Fruit fly (Drosophila melanogaster) whole organism, wandering third instar larva: Measurements from ENCODE around the gene NHP2.

ENCODE experiments used
- Abd-B ChIP-seq: fragments of >200 bp; optimal IDR thresholded peaks from 2 replicates; lab custom pipeline; 2017; ENCODE audit warnings: missing biosample characterization, missing genetic modification characterization
- CG32264 ChIP-seq: fragments of 200-800 bp; sonication (Bioruptor generic); optimal IDR thresholded peaks from 2 replicates; lab custom pipeline; 2016; ENCODE audit warnings: missing biosample characterization, missing genetic modification characterization
- CG9705 ChIP-seq: fragments of 200-800 bp; sonication (Bioruptor generic); optimal IDR thresholded peaks from 2 replicates; lab custom pipeline; 2018; ENCODE audit warnings: missing biosample characterization, mild to moderate bottlenecking, missing genetic modification characterization
- CrebA ChIP-seq: fragments of 200-800 bp; sonication (Bioruptor generic); optimal IDR thresholded peaks from 2 replicates; lab custom pipeline; 2016; ENCODE audit warnings: missing biosample characterization, mild to moderate bottlenecking, missing genetic modification characterization, borderline replicate concordance
- Dfd ChIP-seq: fragments of >200 bp; optimal IDR thresholded peaks from 2 replicates; lab custom pipeline; 2017; ENCODE audit warnings: missing biosample characterization, missing genetic modification characterization
- Dif ChIP-seq: fragments of 200-275, 200-300 bp; sonication (Bioruptor generic); optimal IDR thresholded peaks from 2 replicates; lab custom pipeline; 2018; ENCODE audit warnings: missing biosample characterization, missing genetic modification characterization; ENCODE audit not compliant: partially characterized antibody
- HLH106 ChIP-seq: fragments of 200-800 bp; optimal IDR thresholded peaks from 3 replicates; lab custom pipeline; 2019; ENCODE audit warnings: missing biosample characterization, mild to moderate bottlenecking, missing genetic modification characterization, moderate library complexity
- Hnf4 ChIP-seq: fragments of 200-800 bp; sonication (Bioruptor generic); optimal IDR thresholded peaks from 2 replicates; lab custom pipeline; 2016; ENCODE audit warnings: missing biosample characterization, mild to moderate bottlenecking, missing genetic modification characterization
- Hr78 ChIP-seq: fragments of >200 bp; optimal IDR thresholded peaks from 2 replicates; lab custom pipeline; 2017; ENCODE audit warnings: missing biosample characterization, missing genetic modification characterization
- Hr83 ChIP-seq: fragments of 200-300 bp; sonication (Bioruptor generic); optimal IDR thresholded peaks from 2 replicates; lab custom pipeline; 2016; ENCODE audit warnings: missing biosample characterization, mild to moderate bottlenecking, missing genetic modification characterization, moderate library complexity; ENCODE audit not compliant: poor library complexity, severe bottlenecking
- Jra ChIP-seq: sonication (Bioruptor generic); optimal IDR thresholded peaks from 2 replicates; lab custom pipeline; 2016; ENCODE audit warnings: missing biosample characterization, missing genetic modification characterization
- Mio ChIP-seq: sonication (Bioruptor generic); optimal IDR thresholded peaks from 2 replicates; lab custom pipeline; 2016; ENCODE audit warnings: missing biosample characterization, missing genetic modification characterization
- N ChIP-seq: fragments of >200 bp; optimal IDR thresholded peaks from 2 replicates; lab custom pipeline; 2018; ENCODE audit warnings: missing biosample characterization, missing external identifiers, missing genetic modification characterization
- OdsH ChIP-seq: fragments of 200-800 bp; sonication (Bioruptor generic); optimal IDR thresholded peaks from 2 replicates; lab custom pipeline; 2016; ENCODE audit warnings: missing biosample characterization, mild to moderate bottlenecking, missing genetic modification characterization
- Rel ChIP-seq, 2 experiments: fragments of 200-800 bp; sonication (Bioruptor generic) in 1 of 2; optimal IDR thresholded peaks; 2 replicates in 1 of 2; 3 replicates in 1 of 2; lab custom pipeline; 2016 to 2019; ENCODE audit warnings: mild to moderate bottlenecking in 2 of 2, missing biosample characterization in 2 of 2, missing genetic modification characterization in 2 of 2, moderate library complexity in 1 of 2
- Sp1 ChIP-seq: fragments of 200-800 bp; sonication (Bioruptor generic); optimal IDR thresholded peaks from 3 replicates; lab custom pipeline; 2019; ENCODE audit warnings: missing biosample characterization, mild to moderate bottlenecking, missing genetic modification characterization, moderate library complexity
- Vsx2 ChIP-seq: fragments of 200-300, 225-300 bp; sonication (Bioruptor generic); optimal IDR thresholded peaks from 2 replicates; lab custom pipeline; 2018; ENCODE audit warnings: missing biosample characterization, missing genetic modification characterization; ENCODE audit not compliant: partially characterized antibody
- br ChIP-seq: fragments of 200-800 bp; sonication (Bioruptor generic); optimal IDR thresholded peaks from 2 replicates; lab custom pipeline; 2016; ENCODE audit warnings: missing biosample characterization, missing genetic modification characterization
- brk ChIP-seq: fragments of 200-800 bp; sonication (Bioruptor generic); optimal IDR thresholded peaks from 2 replicates; lab custom pipeline; 2016; ENCODE audit warnings: missing biosample characterization, mild to moderate bottlenecking, missing genetic modification characterization
- dl ChIP-seq, 2 experiments: fragments of 175-275, 200-275 bp in 1 of 2; fragments of 200-275 bp in 1 of 2; sonication (Bioruptor generic); optimal IDR thresholded peaks; lab custom pipeline; 2018; ENCODE audit warnings: mild to moderate bottlenecking in 2 of 2, missing biosample characterization in 2 of 2, missing genetic modification characterization in 2 of 2, moderate library complexity in 2 of 2; ENCODE audit not compliant: partially characterized antibody in 2 of 2, insufficient read depth in 1 of 2
- dsf ChIP-seq: sonication (Bioruptor generic); optimal IDR thresholded peaks from 2 replicates; lab custom pipeline; 2016; ENCODE audit warnings: missing biosample characterization, missing genetic modification characterization, borderline replicate concordance
- ey ChIP-seq: fragments of 200-800 bp; sonication (Bioruptor generic); optimal IDR thresholded peaks from 2 replicates; lab custom pipeline; 2016; ENCODE audit warnings: missing biosample characterization, missing genetic modification characterization
- foxo ChIP-seq, 2 experiments: fragments of 200-800 bp; sonication (Bioruptor generic); optimal IDR thresholded peaks; 2 replicates in 1 of 2; 3 replicates in 1 of 2; lab custom pipeline; 2016 to 2017; ENCODE audit warnings: missing biosample characterization in 2 of 2, missing genetic modification characterization in 2 of 2
- fru ChIP-seq: fragments of 200-800 bp; sonication (Bioruptor generic); optimal IDR thresholded peaks from 3 replicates; lab custom pipeline; 2016; ENCODE audit warnings: missing biosample characterization, mild to moderate bottlenecking, missing genetic modification characterization
- h ChIP-seq: fragments of 200-800 bp; sonication (Bioruptor generic); optimal IDR thresholded peaks from 3 replicates; lab custom pipeline; 2016; ENCODE audit warnings: missing biosample characterization, mild to moderate bottlenecking, missing genetic modification characterization
- jim ChIP-seq: fragments of 175-275, 200-325 bp; sonication (Bioruptor generic); optimal IDR thresholded peaks from 2 replicates; lab custom pipeline; 2016; ENCODE audit warnings: missing biosample characterization, mild to moderate bottlenecking, missing genetic modification characterization
- pan ChIP-seq: fragments of >200 bp; optimal IDR thresholded peaks from 2 replicates; lab custom pipeline; 2017
- psq ChIP-seq: fragments of 200-800 bp; sonication (Bioruptor generic); optimal IDR thresholded peaks from 3 replicates; lab custom pipeline; 2017; ENCODE audit warnings: missing biosample characterization, mild to moderate bottlenecking, missing genetic modification characterization, moderate library complexity
- sage ChIP-seq: fragments of 200-800 bp; sonication (Bioruptor generic); optimal IDR thresholded peaks from 2 replicates; lab custom pipeline; 2016; ENCODE audit warnings: missing biosample characterization, mild to moderate bottlenecking, missing genetic modification characterization
- sv ChIP-seq: fragments of 200-800 bp; sonication (Bioruptor generic); optimal IDR thresholded peaks from 3 replicates; lab custom pipeline; 2016; ENCODE audit warnings: missing biosample characterization, missing genetic modification characterization
- tai ChIP-seq: sonication (Bioruptor generic); optimal IDR thresholded peaks from 2 replicates; lab custom pipeline; 2016; ENCODE audit warnings: missing biosample characterization, missing genetic modification characterization
- usp ChIP-seq: fragments of >200 bp; optimal IDR thresholded peaks from 2 replicates; lab custom pipeline; 2017; ENCODE audit warnings: missing biosample characterization, missing genetic modification characterization

The NHP2 gene

dm6 chr3L:14821133-14821532 is 19.2 kb upstream of the NHP2 start:
- TF ChIP-seq Abd-B (GFP tag; lab: Kevin White, UChicago) (no peak), pan (lab: Kevin White, UChicago) (no peak), sage (no peak), ey (GFP tag; lab: Kevin White, UChicago) (no peak), Dif (GFP tag; lab: Kevin White, UChicago) (no peak), h (GFP tag; lab: Kevin White, UChicago) (no peak), sv (no peak), Mio (GFP tag; lab: Kevin White, UChicago) (no peak), br (GFP tag; lab: Kevin White, UChicago) (no peak), Dfd (GFP tag; lab: Kevin White, UChicago) (no peak), Sp1 (no peak), fru (GFP tag; lab: Kevin White, UChicago) (no peak), CrebA (no peak), Hnf4 (no peak)

DNA sequence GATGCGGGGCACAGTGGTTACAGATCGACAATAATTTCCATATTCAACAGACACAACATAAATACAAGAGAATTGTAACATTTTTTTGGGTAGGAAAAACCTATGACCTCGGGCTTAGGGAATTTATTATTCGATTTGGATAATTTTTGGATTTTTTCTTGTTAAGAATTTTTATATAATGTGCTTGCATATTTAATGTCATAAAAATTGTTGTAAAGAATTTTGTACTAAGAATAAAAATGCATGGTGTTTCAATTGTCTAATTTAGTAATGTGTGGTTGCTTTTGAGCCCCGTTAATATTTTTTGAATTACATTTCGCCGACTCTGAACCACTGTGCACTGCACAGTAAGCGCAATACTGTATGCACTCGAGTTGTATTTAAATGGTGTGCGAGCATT is 14.7 kb upstream of the NHP2 start:
- TF ChIP-seq Vsx2: no peak
- no peak for TF ChIP-seq pan (lab: Kevin White, UChicago)
- no peak for TF ChIP-seq Dfd (GFP tag; lab: Kevin White, UChicago)
- no peak for TF ChIP-seq CG9705 (GFP tag; lab: Kevin White, UChicago)
- no peak for TF ChIP-seq br (GFP tag; lab: Kevin White, UChicago)
- TF ChIP-seq jim: no peak
- no peak for TF ChIP-seq CG32264
- TF ChIP-seq OdsH (GFP tag; lab: Kevin White, UChicago): no peak
- TF ChIP-seq HLH106 (tag; lab: Kevin White, UChicago): no peak
- no peak for TF ChIP-seq usp (GFP tag; lab: Kevin White, UChicago)
- TF ChIP-seq h (GFP tag; lab: Kevin White, UChicago): no peak
- TF ChIP-seq, all 38 proteins: peak for 0

- TF ChIP-seq CrebA (no peak), Abd-B (GFP tag; lab: Kevin White, UChicago) (no peak), fru (GFP tag; lab: Kevin White, UChicago) (no peak), psq (GFP tag; lab: Kevin White, UChicago) (no peak), usp (GFP tag; lab: Kevin White, UChicago) (no peak), br (GFP tag; lab: Kevin White, UChicago) (no peak), foxo (GFP tag; optimal IDR thresholded peaks at IDR 0.05; lab: Kevin White, UChicago) (no peak), Rel (GFP tag; optimal IDR thresholded peaks at IDR 0.05; lab: Kevin White, UChicago) (no peak), Rel (tag; optimal IDR thresholded peaks at IDR 0.05; lab: Kevin White, UChicago) (no peak)
These were observed 2.8 kb upstream of the NHP2 start, which contains the start of gene CG17839 for dm6 chr3L:14804724-14805221. Gene CG17839, plus strand, starts transcription at chr3L:14805136.

- no peak for TF ChIP-seq brk (GFP tag; lab: Kevin White, UChicago)
- TF ChIP-seq Hr83 (GFP tag; lab: Kevin White, UChicago): no peak
- no peak for TF ChIP-seq fru (GFP tag; lab: Kevin White, UChicago)
- no peak for TF ChIP-seq N (GFP tag; lab: Kevin White, UChicago)
- no peak for TF ChIP-seq tai
- TF ChIP-seq Rel (GFP tag; optimal IDR thresholded peaks at IDR 0.05; lab: Kevin White, UChicago): no peak
- no peak for TF ChIP-seq Rel (tag; optimal IDR thresholded peaks at IDR 0.05; lab: Kevin White, UChicago)
- no peak for TF ChIP-seq dsf
These were observed 1.3 kb upstream of the NHP2 start, which contains the start of gene gnu for dm6 chr3L:14803236-14803635. Gene gnu, minus strand, starts transcription at chr3L:14803360.

DNA sequence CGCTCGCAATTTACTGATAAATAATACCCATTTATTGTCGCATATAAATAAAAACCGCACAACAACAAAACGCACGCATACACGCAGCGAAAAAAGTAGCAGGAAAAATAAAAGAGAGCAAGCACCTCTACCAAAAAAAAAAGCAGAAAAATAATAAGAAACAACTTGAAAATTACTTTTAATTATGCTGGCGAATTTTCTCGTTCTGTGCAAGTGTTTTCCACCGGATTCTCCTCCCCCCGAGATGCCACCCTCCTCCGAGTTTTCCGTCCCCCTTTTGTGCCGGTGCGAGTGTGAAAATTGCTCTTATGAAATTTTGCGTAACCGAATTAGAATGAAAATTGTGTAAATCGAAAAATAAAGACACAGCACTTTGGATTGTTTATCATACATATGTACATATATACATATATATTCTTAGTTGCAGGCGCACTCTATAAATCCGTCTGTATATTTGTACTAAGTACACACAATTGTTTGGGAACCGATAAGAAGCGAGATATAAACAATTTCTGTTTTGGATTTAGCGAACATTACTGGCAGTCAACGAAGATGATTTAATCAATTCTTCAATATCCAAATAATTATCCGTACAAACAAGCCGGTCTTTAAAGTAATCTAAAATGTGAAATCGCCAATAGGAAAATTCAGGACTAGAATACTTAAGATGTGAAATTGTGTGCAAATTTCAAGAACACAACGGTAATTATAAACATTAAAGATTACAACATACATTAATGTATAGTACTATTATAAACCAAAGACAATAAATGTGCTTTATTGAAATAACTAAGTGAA is 10.9 kb downstream of the NHP2 start:
- no peak for TF ChIP-seq sv
- TF ChIP-seq dsf: no peak
- TF ChIP-seq ey (GFP tag; lab: Kevin White, UChicago): no peak
- no peak for TF ChIP-seq psq (GFP tag; lab: Kevin White, UChicago)
- TF ChIP-seq Hr78 (GFP tag; lab: Kevin White, UChicago): no peak
- no peak for TF ChIP-seq dl (GFP tag; optimal IDR thresholded peaks at IDR 0.05; lab: Kevin White, UChicago; ENCODE audit: insufficient read depth in 1 of 2, partially characterized antibody in 2 of 2)
- TF ChIP-seq Jra (GFP tag; lab: Kevin White, UChicago): no peak
- no peak for TF ChIP-seq brk (GFP tag; lab: Kevin White, UChicago)
- no peak for TF ChIP-seq Sp1
- TF ChIP-seq usp (GFP tag; lab: Kevin White, UChicago): no peak
- TF ChIP-seq, all 38 proteins: peak for 0
